Fruit fly (Drosophila melanogaster) whole organism, embryonic: Measurements from ENCODE around the gene robl62A.

Source experiments
- Abd-B ChIP-seq: fragments of 200-800 bp; sonication (Bioruptor generic); optimal IDR thresholded peaks from 2 replicates; lab custom pipeline; 2018; ENCODE audit warnings: missing biosample characterization, mild to moderate bottlenecking, missing genetic modification characterization, moderate library complexity
- Adf1 ChIP-seq: fragments of 200-800 bp; sonication (Bioruptor generic); IDR thresholded peaks from 2 replicates; pipeline ENCODE4 v1.3.6; 2022; ENCODE audit warnings: missing biosample characterization, missing genetic modification characterization
- Atf3 ChIP-seq: fragments of 200-800 bp; sonication (Bioruptor generic); optimal IDR thresholded peaks from 3 replicates; lab custom pipeline; 2016; ENCODE audit warnings: missing biosample characterization, missing genetic modification characterization
- CG10979 ChIP-seq: fragments of 200-800 bp; sonication (Bioruptor generic); optimal IDR thresholded peaks from 2 replicates; lab custom pipeline; 2018; ENCODE audit warnings: missing biosample characterization, mild to moderate bottlenecking, missing genetic modification characterization, moderate library complexity
- CG11695 ChIP-seq: fragments of 200-800 bp; sonication (Bioruptor generic); IDR thresholded peaks from 3 replicates; pipeline ENCODE4 v1.3.6; 2022; ENCODE audit warnings: missing biosample characterization, missing genetic modification characterization
- CG12236 ChIP-seq: fragments of 200-800 bp; sonication (Bioruptor generic); optimal IDR thresholded peaks from 2 replicates; lab custom pipeline; 2016; ENCODE audit warnings: missing biosample characterization, missing genetic modification characterization
- CG15269 ChIP-seq: fragments of 200-800 bp; sonication (Bioruptor generic); optimal IDR thresholded peaks from 2 replicates; lab custom pipeline; 2018; ENCODE audit warnings: missing biosample characterization, mild to moderate bottlenecking, missing genetic modification characterization, moderate library complexity
- CG1529 ChIP-seq: fragments of 200-800 bp; sonication (Bioruptor generic); optimal IDR thresholded peaks from 3 replicates; lab custom pipeline; 2018; ENCODE audit warnings: missing biosample characterization, missing genetic modification characterization
- CG2202 ChIP-seq: fragments of 200-800 bp; sonication (Bioruptor generic); optimal IDR thresholded peaks from 2 replicates; lab custom pipeline; 2018; ENCODE audit warnings: missing biosample characterization, mild to moderate bottlenecking, missing genetic modification characterization
- CG2712 ChIP-seq: fragments of 200-800 bp; optimal IDR thresholded peaks from 3 replicates; lab custom pipeline; 2019; ENCODE audit warnings: missing biosample characterization, mild to moderate bottlenecking, missing genetic modification characterization, moderate library complexity
- CG2875 ChIP-seq: fragments of 200-800 bp; sonication (Bioruptor generic); optimal IDR thresholded peaks from 2 replicates; lab custom pipeline; 2017; ENCODE audit warnings: missing biosample characterization, mild to moderate bottlenecking, missing genetic modification characterization, missing genetic modification reagents
- CG32767 ChIP-seq: fragments of 200-800 bp; sonication (Bioruptor generic); IDR thresholded peaks from 2 replicates; pipeline ENCODE4 v1.3.6; 2022; ENCODE audit warnings: missing biosample characterization, missing genetic modification characterization
- CG34376 ChIP-seq: fragments of 200-800 bp; sonication (Bioruptor generic); optimal IDR thresholded peaks from 2 replicates; lab custom pipeline; 2018; ENCODE audit warnings: missing biosample characterization, mild to moderate bottlenecking, missing genetic modification characterization
- CG3838 ChIP-seq: fragments of 200-800 bp; sonication (Bioruptor generic); optimal IDR thresholded peaks from 3 replicates; lab custom pipeline; 2016; ENCODE audit warnings: missing biosample characterization, missing genetic modification characterization
- CG3847 ChIP-seq: fragments of 200-800 bp; sonication (Bioruptor generic); IDR thresholded peaks from 2 replicates; pipeline ENCODE4 v1.3.6; 2022; ENCODE audit warnings: missing biosample characterization, missing genetic modification characterization
- CG42726 ChIP-seq: fragments of 200-800 bp; sonication (Bioruptor generic); IDR thresholded peaks from 2 replicates; pipeline ENCODE4 v1.3.6; 2022; ENCODE audit warnings: missing biosample characterization, missing genetic modification characterization; ENCODE audit not compliant: partially characterized antibody
- CG4617 ChIP-seq: fragments of 200-800 bp; sonication (Bioruptor generic); optimal IDR thresholded peaks from 3 replicates; lab custom pipeline; 2016; ENCODE audit warnings: missing biosample characterization, missing genetic modification characterization, borderline replicate concordance
- CG4707 ChIP-seq: fragments of 200-800 bp; sonication (Bioruptor generic); optimal IDR thresholded peaks from 2 replicates; lab custom pipeline; 2018; ENCODE audit warnings: missing biosample characterization, mild to moderate bottlenecking, missing genetic modification characterization, moderate library complexity
- CG4854 ChIP-seq: fragments of 200-800 bp; sonication (Bioruptor generic); optimal IDR thresholded peaks from 2 replicates; lab custom pipeline; 2016; ENCODE audit warnings: missing biosample characterization, missing genetic modification characterization, inconsistent platforms
- CG7963 ChIP-seq: fragments of 200-800 bp; sonication (Bioruptor generic); IDR thresholded peaks from 3 replicates; pipeline ENCODE4 v1.3.6; 2022; ENCODE audit warnings: missing biosample characterization, missing genetic modification characterization; ENCODE audit not compliant: partially characterized antibody
- CG8281 ChIP-seq: fragments of 200-800 bp; sonication (Bioruptor generic); optimal IDR thresholded peaks from 2 replicates; lab custom pipeline; 2018; ENCODE audit warnings: missing biosample characterization, mild to moderate bottlenecking, missing genetic modification characterization, moderate library complexity
- CG9797 ChIP-seq: fragments of 200-800 bp; sonication (Bioruptor generic); optimal IDR thresholded peaks from 3 replicates; lab custom pipeline; 2018; ENCODE audit warnings: missing biosample characterization, mild to moderate bottlenecking, missing genetic modification characterization
- Drgx ChIP-seq: fragments of 200-800 bp; sonication (Bioruptor generic); IDR thresholded peaks from 2 replicates; pipeline ENCODE4 v1.3.6; 2022; ENCODE audit warnings: missing biosample characterization, missing genetic modification characterization
- Gsc ChIP-seq: fragments of 200-800 bp; sonication (Bioruptor generic); IDR thresholded peaks from 2 replicates; pipeline ENCODE4 v1.3.6; 2022; ENCODE audit warnings: missing biosample characterization, missing genetic modification characterization
- MESR4 ChIP-seq: fragments of 200-800 bp; sonication (Bioruptor generic); optimal IDR thresholded peaks from 2 replicates; lab custom pipeline; 2018; ENCODE audit warnings: missing biosample characterization, mild to moderate bottlenecking, missing genetic modification characterization, moderate library complexity
- Mrtf ChIP-seq: fragments of 200-800 bp; sonication (Bioruptor generic); IDR thresholded peaks from 3 replicates; pipeline ENCODE4 v1.3.6; 2022; ENCODE audit warnings: missing biosample characterization, missing genetic modification characterization
- NC2β ChIP-seq: fragments of 200-800 bp; sonication (Bioruptor generic); optimal IDR thresholded peaks from 2 replicates; lab custom pipeline; 2016; ENCODE audit warnings: missing biosample characterization, missing genetic modification characterization
- Ptx1 ChIP-seq: fragments of 200-800 bp; sonication (Bioruptor generic); IDR thresholded peaks from 2 replicates; pipeline ENCODE4 v1.3.6; 2022; ENCODE audit warnings: missing biosample characterization, missing genetic modification characterization
- TFAM ChIP-seq: fragments of 200-800 bp; sonication (Bioruptor generic); optimal IDR thresholded peaks from 2 replicates; lab custom pipeline; 2017; ENCODE audit warnings: missing biosample characterization, missing genetic modification characterization, inconsistent platforms
- amos ChIP-seq: fragments of 200-800 bp; sonication (Bioruptor generic); IDR thresholded peaks from 2 replicates; pipeline ENCODE4 v1.3.6; 2022; ENCODE audit warnings: missing biosample characterization, missing genetic modification characterization; ENCODE audit not compliant: partially characterized antibody
- bab2 ChIP-seq: fragments of 200-800 bp; sonication (Bioruptor generic); optimal IDR thresholded peaks from 2 replicates; lab custom pipeline; 2016; ENCODE audit warnings: missing biosample characterization, missing genetic modification characterization
- bigmax ChIP-seq: fragments of 200-800 bp; sonication (Bioruptor generic); optimal IDR thresholded peaks from 2 replicates; lab custom pipeline; 2018; ENCODE audit warnings: missing biosample characterization, mild to moderate bottlenecking, missing genetic modification characterization
- dimm ChIP-seq: fragments of 200-800 bp; sonication (Bioruptor generic); IDR thresholded peaks from 2 replicates; pipeline ENCODE4 v1.3.6; 2022; ENCODE audit warnings: missing biosample characterization, missing genetic modification characterization
- dpn ChIP-seq, 2 experiments: fragments of 200-800 bp; sonication (Bioruptor generic); optimal IDR thresholded peaks; 3 replicates each; lab custom pipeline; 2016; ENCODE audit warnings: missing biosample characterization in 2 of 2, missing genetic modification characterization in 2 of 2
- dysf ChIP-seq: fragments of 200-800 bp; sonication (Bioruptor generic); IDR thresholded peaks from 3 replicates; pipeline ENCODE4 v1.3.6; 2022; ENCODE audit warnings: missing biosample characterization, missing genetic modification characterization
- ewg ChIP-seq: fragments of 200-800 bp; sonication (Bioruptor generic); optimal IDR thresholded peaks from 3 replicates; lab custom pipeline; 2017; ENCODE audit warnings: mild to moderate bottlenecking, missing biosample characterization, missing genetic modification reagents, missing genetic modification characterization
- gem ChIP-seq: fragments of 200-800 bp; sonication (Bioruptor generic); optimal IDR thresholded peaks from 2 replicates; lab custom pipeline; 2019; ENCODE audit warnings: missing biosample characterization, mild to moderate bottlenecking, missing genetic modification characterization, moderate library complexity
- hbn ChIP-seq: fragments of 200-800 bp; sonication (Bioruptor generic); IDR thresholded peaks from 2 replicates; pipeline ENCODE4 v1.3.6; 2022; ENCODE audit warnings: missing biosample characterization, missing genetic modification characterization; ENCODE audit not compliant: partially characterized antibody
- her ChIP-seq: fragments of 200-800 bp; sonication (Bioruptor generic); optimal IDR thresholded peaks from 2 replicates; lab custom pipeline; 2016; ENCODE audit warnings: missing biosample characterization, missing genetic modification characterization
- lov ChIP-seq, 2 experiments: fragments of 200-800 bp in 1 of 2; fragments of >200 bp in 1 of 2; sonication (Bioruptor generic) in 1 of 2; IDR thresholded peaks in 1 of 2; optimal IDR thresholded peaks in 1 of 2; 2 replicates in 1 of 2; 3 replicates in 1 of 2; pipeline versions ENCODE4 v1.3.6 to Lab custom; 2017 to 2022; ENCODE audit warnings: missing biosample characterization in 1 of 2, missing genetic modification characterization in 1 of 2
- pfk ChIP-seq: fragments of 200-800 bp; sonication (Bioruptor generic); optimal IDR thresholded peaks from 2 replicates; lab custom pipeline; 2018; ENCODE audit warnings: missing biosample characterization, mild to moderate bottlenecking, missing genetic modification characterization, moderate library complexity
- pzg ChIP-seq: fragments of 200-800 bp; sonication (Bioruptor generic); optimal IDR thresholded peaks from 3 replicates; lab custom pipeline; 2018; ENCODE audit warnings: missing biosample characterization, mild to moderate bottlenecking, missing genetic modification characterization, moderate library complexity
- sisA ChIP-seq: fragments of 200-800 bp; sonication (Bioruptor generic); IDR thresholded peaks from 2 replicates; pipeline ENCODE4 v1.3.6; 2022; ENCODE audit warnings: missing biosample characterization, missing genetic modification characterization
- slbo ChIP-seq: fragments of 200-800 bp; sonication (Bioruptor generic); IDR thresholded peaks from 2 replicates; pipeline ENCODE4 v1.3.6; 2022; ENCODE audit warnings: missing biosample characterization, missing genetic modification characterization
- sqz ChIP-seq: fragments of 200-800 bp; sonication (Bioruptor generic); optimal IDR thresholded peaks from 3 replicates; lab custom pipeline; 2018; ENCODE audit warnings: missing biosample characterization, mild to moderate bottlenecking, missing genetic modification characterization
- tgo ChIP-seq: fragments of 200-800 bp; sonication (Bioruptor generic); IDR thresholded peaks from 3 replicates; pipeline ENCODE4 v1.3.6; 2022; ENCODE audit warnings: missing biosample characterization, missing genetic modification characterization
- unpg ChIP-seq: fragments of 200-800 bp; sonication (Bioruptor generic); optimal IDR thresholded peaks from 3 replicates; lab custom pipeline; 2018; ENCODE audit warnings: missing biosample characterization, mild to moderate bottlenecking, missing genetic modification characterization, moderate library complexity
- zen2 ChIP-seq: fragments of 200-800 bp; sonication (Bioruptor generic); IDR thresholded peaks from 3 replicates; pipeline ENCODE4 v1.3.6; 2022; ENCODE audit warnings: missing biosample characterization, missing genetic modification characterization; ENCODE audit not compliant: partially characterized antibody

The robl62A gene

DNA sequence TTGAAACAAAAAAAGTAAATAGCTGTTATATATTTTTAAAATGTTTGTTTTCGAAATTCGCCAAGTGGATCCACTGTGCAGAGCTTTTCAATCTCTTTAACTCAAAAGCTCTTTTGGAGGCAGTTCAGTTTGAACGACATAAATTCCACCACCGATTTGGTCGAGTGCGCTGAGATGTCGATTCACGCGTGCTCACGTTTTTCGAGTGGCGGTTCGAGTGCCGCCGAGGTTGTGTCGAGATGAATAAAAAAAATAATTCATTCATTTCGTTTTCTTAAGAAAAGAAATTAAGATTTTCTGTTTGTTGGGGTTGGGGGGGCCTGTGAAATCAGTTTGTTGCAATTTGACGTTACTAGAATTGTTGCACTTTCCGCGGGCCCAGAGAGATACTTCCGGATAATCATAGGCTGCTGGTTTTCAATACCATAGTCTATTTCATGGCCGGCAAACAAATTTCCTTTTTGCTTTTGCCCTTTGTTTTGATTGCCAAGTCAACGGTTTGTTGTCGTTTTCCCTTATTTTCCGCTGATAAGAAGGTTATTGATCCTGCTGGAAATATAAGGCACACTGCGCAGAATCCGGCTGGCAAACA, 11.3 kb downstream of the robl62A start (continued):
- TF ChIP-seq CG12236 (GFP tag; lab: Kevin White, UChicago) (no peak), Adf1 (peak; percentile 13; the same call in 1 of the 2 replicates), CG4854 (no peak), CG42726 (GFP tag; lab: Robert Waterston, UW) (peak; percentile 85), CG4707 (peak; percentile 95), sqz (GFP tag; lab: Kevin White, UChicago) (peak; percentile 51), dysf (GFP tag; lab: Robert Waterston, UW) (no peak), unpg (GFP tag; lab: Kevin White, UChicago) (peak; percentile 1), amos (GFP tag; lab: Robert Waterston, UW) (peak; percentile 62), CG15269 (tag; lab: Kevin White, UChicago) (peak; percentile 12)

- TF ChIP-seq pfk: no peak
- TF ChIP-seq CG2712: no peak
- no peak for TF ChIP-seq CG7963 (GFP tag; lab: Robert Waterston, UW)
- TF ChIP-seq sisA (GFP tag; lab: Robert Waterston, UW): no peak
- TF ChIP-seq TFAM (GFP tag; lab: Kevin White, UChicago): no peak
- no peak for TF ChIP-seq CG12236 (GFP tag; lab: Kevin White, UChicago)
- TF ChIP-seq her (GFP tag; lab: Kevin White, UChicago): no peak
- TF ChIP-seq Gsc (GFP tag; lab: Robert Waterston, UW): no peak
- TF ChIP-seq NC2β (GFP tag; lab: Kevin White, UChicago): no peak
- TF ChIP-seq CG1529: no peak
- no peak for TF ChIP-seq Atf3 (GFP tag; lab: Kevin White, UChicago)
- TF ChIP-seq Ptx1 (GFP tag; lab: Robert Waterston, UW): no peak
- TF ChIP-seq tgo (GFP tag; lab: Robert Waterston, UW): 0 out of 3 replicates have a peak, but pooled peaks have one; percentile 13
- TF ChIP-seq CG10979: no peak
- no peak for TF ChIP-seq CG3838 (GFP tag; lab: Kevin White, UChicago)
- no peak; the same call in 1 of the 2 replicates for TF ChIP-seq Drgx
- TF ChIP-seq CG2875 (GFP tag; lab: Kevin White, UChicago): no peak
- TF ChIP-seq Mrtf (GFP tag; lab: Robert Waterston, UW): no peak
- TF ChIP-seq CG8281 (tag; lab: Kevin White, UChicago): no peak
- no peak for TF ChIP-seq slbo
- no peak for TF ChIP-seq bigmax (GFP tag; lab: Kevin White, UChicago)
- TF ChIP-seq CG34376 (GFP tag; lab: Kevin White, UChicago): peak; percentile 8
- TF ChIP-seq zen2 (GFP tag; lab: Robert Waterston, UW): 0 out of 3 replicates have a peak, but pooled peaks have one; percentile 20
- TF ChIP-seq dpn (GFP tag; optimal IDR thresholded peaks at IDR 0.05; lab: Kevin White, UChicago): no peak
- TF ChIP-seq CG9797 (GFP tag; lab: Kevin White, UChicago): no peak
- TF ChIP-seq Abd-B (GFP tag; lab: Kevin White, UChicago): no peak
- TF ChIP-seq MESR4 (GFP tag; lab: Kevin White, UChicago): no peak
- no peak for TF ChIP-seq CG4617 (GFP tag; lab: Kevin White, UChicago)
- no peak for TF ChIP-seq CG11695 (GFP tag; lab: Robert Waterston, UW)
- TF ChIP-seq CG32767 (GFP tag; lab: Robert Waterston, UW): no peak
- peak; percentile 29; the same call in 1 of the 2 replicates for TF ChIP-seq hbn
- TF ChIP-seq ewg (GFP tag; lab: Kevin White, UChicago): peak; percentile 97
- no peak for TF ChIP-seq bab2 (GFP tag; lab: Kevin White, UChicago)
- TF ChIP-seq gem (tag; lab: Kevin White, UChicago): no peak
- TF ChIP-seq CG3847 (GFP tag; lab: Robert Waterston, UW): no peak
- no peak for TF ChIP-seq CG2202
- no peak for TF ChIP-seq dimm (GFP tag; lab: Robert Waterston, UW)
- TF ChIP-seq lov (optimal IDR thresholded peaks at IDR 0.05; lab: Kevin White, UChicago): no peak
- no peak for TF ChIP-seq lov (GFP tag; IDR thresholded peaks at IDR 0.05; lab: Robert Waterston, UW)
- TF ChIP-seq pzg: peak; percentile 19
Measured at dm6 chr3L:1489523-1489922, 12.1 kb downstream of the robl62A start, which contains the start of gene stet. stet (minus strand) TSS chr3L:1489547.
